Worm (Caenorhabditis elegans): ENCODE measurements around the gene ztf-9.

ce11 chrV:9699216-9699615 lies 7.3 kb upstream of the ztf-9 start:
- TF ChIP-seq lsy-2 (tag; optimal IDR thresholded peaks at IDR 0.05) (no peak), snpc-4 (tag; optimal IDR thresholded peaks at IDR 0.05) (no peak), nhr-23 (tag; optimal IDR thresholded peaks at IDR 0.05) (no peak), sma-3 (GFP tag; optimal IDR thresholded peaks at IDR 0.05) (no peak)

Measured in whole organism, L2 larva.